Worm (Caenorhabditis elegans) whole organism, L3 larva: ENCODE measurements around the gene F56D6.12.

Experiments
- R02D3.7 ChIP-seq: fragments of 150-350 bp; optimal IDR thresholded peaks from 2 replicates; lab custom pipeline; 2014; ENCODE audit warnings: missing biosample characterization, missing genetic modification characterization
- ZK546.5 ChIP-seq: sonication (generic microtip); optimal IDR thresholded peaks from 2 replicates; lab custom pipeline; 2017; ENCODE audit warnings: missing biosample characterization, missing genetic modification characterization
- ama-1 ChIP-seq: fragments of 150-350 bp; optimal IDR thresholded peaks from 2 replicates; lab custom pipeline; 2018
- ceh-16 ChIP-seq: sonication (generic microtip); optimal IDR thresholded peaks from 2 replicates; lab custom pipeline; 2017; ENCODE audit warnings: missing biosample characterization, missing genetic modification characterization
- ceh-28 ChIP-seq: fragments of 150-350 bp; optimal IDR thresholded peaks from 2 replicates; lab custom pipeline; 2014; ENCODE audit warnings: missing biosample characterization, missing genetic modification reagents, missing genetic modification characterization
- ceh-82 ChIP-seq: fragments of 150-350 bp; optimal IDR thresholded peaks from 2 replicates; lab custom pipeline; 2014; ENCODE audit warnings: missing biosample characterization, missing genetic modification characterization
- ceh-9 ChIP-seq: sonication (generic microtip); optimal IDR thresholded peaks from 2 replicates; lab custom pipeline; 2018; ENCODE audit warnings: missing biosample characterization, missing genetic modification characterization
- daf-12 ChIP-seq: fragments of 150-350 bp; optimal IDR thresholded peaks from 2 replicates; lab custom pipeline; 2014; ENCODE audit warnings: missing biosample characterization, missing genetic modification reagents, missing genetic modification characterization
- egl-27 ChIP-seq: sonication (generic microtip); optimal IDR thresholded peaks from 4 replicates; lab custom pipeline; 2017; ENCODE audit warnings: missing biosample characterization, missing genetic modification reagents, missing genetic modification characterization
- egl-5 ChIP-seq: fragments of 150-350 bp; optimal IDR thresholded peaks from 2 replicates; lab custom pipeline; 2017; ENCODE audit warnings: missing biosample characterization, missing genetic modification reagents, missing genetic modification characterization, inconsistent platforms
- elt-1 ChIP-seq: fragments of 150-350 bp; optimal IDR thresholded peaks from 2 replicates; lab custom pipeline; 2014; ENCODE audit warnings: missing biosample characterization, missing genetic modification characterization
- elt-2 ChIP-seq: sonication (generic microtip); optimal IDR thresholded peaks from 2 replicates; lab custom pipeline; 2016; ENCODE audit warnings: missing genetic modification reagents, mild to moderate bottlenecking, missing genetic modification characterization, missing compliant biosample characterization
- eor-1 ChIP-seq, 2 experiments: fragments of 150-350 bp; optimal IDR thresholded peaks; 2 replicates each; lab custom pipeline; 2014 to 2018; ENCODE audit warnings: missing biosample characterization in 2 of 2, missing genetic modification characterization in 2 of 2
- fkh-10 ChIP-seq: sonication (generic microtip); optimal IDR thresholded peaks from 2 replicates; lab custom pipeline; 2017; ENCODE audit warnings: missing biosample characterization, missing genetic modification reagents, missing genetic modification characterization
- fkh-2 ChIP-seq: fragments of 150-350 bp; optimal IDR thresholded peaks from 2 replicates; lab custom pipeline; 2014; ENCODE audit warnings: missing biosample characterization, missing genetic modification reagents, missing genetic modification characterization
- hmg-11 ChIP-seq: sonication (generic microtip); optimal IDR thresholded peaks from 2 replicates; lab custom pipeline; 2016; ENCODE audit warnings: missing genetic modification characterization, missing compliant biosample characterization
- jun-1 ChIP-seq: fragments of 150-350 bp; optimal IDR thresholded peaks from 2 replicates; lab custom pipeline; 2014; ENCODE audit warnings: missing biosample characterization, missing genetic modification reagents, missing genetic modification characterization
- lin-15B ChIP-seq: fragments of 150-350 bp; optimal IDR thresholded peaks from 2 replicates; lab custom pipeline; 2014; ENCODE audit warnings: missing biosample characterization, missing genetic modification characterization
- mdl-1 ChIP-seq: fragments of 150-350 bp; optimal IDR thresholded peaks from 2 replicates; lab custom pipeline; 2014; ENCODE audit warnings: missing biosample characterization, missing genetic modification characterization
- nfya-1 ChIP-seq: sonication (generic microtip); optimal IDR thresholded peaks from 2 replicates; lab custom pipeline; 2017; ENCODE audit warnings: missing genetic modification characterization, mild to moderate bottlenecking, missing compliant biosample characterization, antibody characterized with exemption, moderate library complexity; ENCODE audit not compliant: insufficient read depth
- nhr-11 ChIP-seq: fragments of 150-350 bp; optimal IDR thresholded peaks from 2 replicates; lab custom pipeline; 2014; ENCODE audit warnings: missing biosample characterization, missing genetic modification characterization
- nhr-12 ChIP-seq: fragments of 150-350 bp; optimal IDR thresholded peaks from 2 replicates; lab custom pipeline; 2014; ENCODE audit warnings: missing biosample characterization, missing genetic modification characterization
- nhr-23 ChIP-seq: fragments of 150-350 bp; optimal IDR thresholded peaks from 2 replicates; lab custom pipeline; 2014; ENCODE audit warnings: missing biosample characterization, missing genetic modification reagents, missing genetic modification characterization
- nhr-237 ChIP-seq: fragments of 150-350 bp; optimal IDR thresholded peaks from 2 replicates; lab custom pipeline; 2014; ENCODE audit warnings: missing biosample characterization, missing genetic modification characterization
- nhr-25 ChIP-seq: sonication (generic microtip); optimal IDR thresholded peaks from 2 replicates; lab custom pipeline; 2017; ENCODE audit warnings: missing biosample characterization, missing genetic modification characterization
- nhr-76 ChIP-seq: fragments of 150-350 bp; sonication (generic microtip); optimal IDR thresholded peaks from 5 replicates; lab custom pipeline; 2014; ENCODE audit warnings: missing biosample characterization, missing genetic modification characterization
- nhr-77 ChIP-seq: fragments of 150-350 bp; optimal IDR thresholded peaks from 2 replicates; lab custom pipeline; 2014; ENCODE audit warnings: missing biosample characterization, missing genetic modification characterization
- pha-4 ChIP-seq: fragments of 150-350 bp; optimal IDR thresholded peaks from 2 replicates; lab custom pipeline; 2014; ENCODE audit warnings: missing biosample characterization, missing genetic modification reagents, missing genetic modification characterization
- pqm-1 ChIP-seq: fragments of 150-350 bp; optimal IDR thresholded peaks from 2 replicates; lab custom pipeline; 2017; ENCODE audit warnings: missing biosample characterization, missing genetic modification characterization, inconsistent platforms
- sea-2 ChIP-seq: fragments of 150-350 bp; sonication (generic microtip); optimal IDR thresholded peaks from 4 replicates; lab custom pipeline; 2014; ENCODE audit warnings: missing biosample characterization, missing genetic modification reagents, missing genetic modification characterization
- skn-1 ChIP-seq: fragments of 150-350 bp; optimal IDR thresholded peaks from 2 replicates; lab custom pipeline; 2014; ENCODE audit warnings: missing biosample characterization, missing genetic modification characterization
- snpc-4 ChIP-seq: fragments of 150-350 bp; optimal IDR thresholded peaks from 2 replicates; lab custom pipeline; 2014; ENCODE audit warnings: missing biosample characterization, missing genetic modification characterization
- unc-39 ChIP-seq: sonication (generic microtip); optimal IDR thresholded peaks from 4 replicates; lab custom pipeline; 2017; ENCODE audit warnings: missing biosample characterization, missing genetic modification characterization
- unc-62 ChIP-seq: fragments of 150-350 bp; sonication (generic microtip); optimal IDR thresholded peaks from 4 replicates; lab custom pipeline; 2014; ENCODE audit warnings: missing biosample characterization, missing genetic modification reagents, missing genetic modification characterization
- zag-1 ChIP-seq: fragments of 150-350 bp; optimal IDR thresholded peaks from 2 replicates; lab custom pipeline; 2014; ENCODE audit warnings: missing biosample characterization, missing genetic modification characterization
- ztf-4 ChIP-seq: fragments of 150-350 bp; optimal IDR thresholded peaks from 2 replicates; lab custom pipeline; 2014; ENCODE audit warnings: missing biosample characterization, missing genetic modification characterization

Gene F56D6.12

ce11 chrIV:3888963-3889362 is 19.0 kb upstream of the F56D6.12 start, which contains the start of gene oac-21:
oac-21 (plus strand) TSS chrIV:3889263.
- TF ChIP-seq skn-1 (no peak), daf-12 (tag; lab: Kevin White, UChicago) (no peak), eor-1 (tag; optimal IDR thresholded peaks at IDR 0.05; lab: Kevin White, UChicago) (no peak), pqm-1 (tag; lab: Kevin White, UChicago) (no peak), ceh-9 (no peak), elt-2 (no peak), nhr-25 (tag; lab: Kevin White, UChicago) (no peak), lin-15B (tag; lab: Kevin White, UChicago) (no peak), elt-1 (no peak), zag-1 (tag; lab: Kevin White, UChicago) (no peak), ztf-4 (tag; lab: Kevin White, UChicago) (no peak), hmg-11 (tag; lab: Kevin White, UChicago) (no peak), ceh-28 (tag; lab: Kevin White, UChicago) (no peak), mdl-1 (no peak), nhr-12 (tag; lab: Kevin White, UChicago) (no peak), unc-62 (no peak), ceh-16 (no peak), egl-5 (no peak)

- TF ChIP-seq nhr-77 (tag; lab: Kevin White, UChicago), result no peak
- TF ChIP-seq ceh-82, result no peak
- no peak for TF ChIP-seq nfya-1
- TF ChIP-seq nhr-23 (tag; lab: Kevin White, UChicago), result no peak
- TF ChIP-seq hmg-11 (tag; lab: Kevin White, UChicago), result no peak
- no peak for TF ChIP-seq lin-15B (tag; lab: Kevin White, UChicago)
- TF ChIP-seq nhr-237, result no peak
- TF ChIP-seq sea-2, result no peak
- no peak for TF ChIP-seq ZK546.5 (tag; lab: Kevin White, UChicago)
- no peak for TF ChIP-seq pha-4 (tag; lab: Kevin White, UChicago)
These were observed 15.9 kb upstream of the F56D6.12 start, which contains the start of gene F56D6.9 for ce11 chrIV:3892027-3892426. F56D6.9 (plus strand) TSS chrIV:3892327.

DNA sequence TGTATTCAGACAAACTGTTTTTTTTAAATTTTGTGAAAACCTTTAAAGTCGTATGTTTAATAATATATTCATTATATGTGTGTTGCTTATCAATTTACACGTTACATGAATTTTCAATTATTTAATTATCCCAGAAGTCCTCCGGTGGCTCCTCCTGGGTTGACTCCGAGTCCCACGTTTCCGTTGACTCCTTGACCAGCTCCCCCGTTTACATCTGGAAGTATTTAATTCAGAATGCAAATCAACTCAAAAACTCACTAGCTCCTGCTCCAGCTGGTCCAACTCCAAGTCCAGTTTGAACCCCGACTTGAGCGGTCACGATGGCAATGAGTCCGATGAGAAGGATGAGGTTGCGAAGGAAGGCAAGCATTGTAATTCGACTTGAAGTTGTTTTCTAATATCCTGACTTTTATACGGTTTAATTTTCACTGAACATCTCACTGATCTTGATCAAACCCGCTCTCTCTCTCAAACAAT is 13.9 kb upstream of the F56D6.12 start, which contains the start of gene F56D6.8:
F56D6.8 (minus strand) TSS at position 427 of the 477 bp plus-strand sequence.
- TF ChIP-seq ZK546.5 (tag; lab: Kevin White, UChicago) (no peak), daf-12 (tag; lab: Kevin White, UChicago) (no peak), nhr-76 (no peak), nhr-11 (no peak), skn-1 (no peak), nhr-77 (tag; lab: Kevin White, UChicago) (no peak), fkh-2 (tag; lab: Kevin White, UChicago) (no peak)

DNA sequence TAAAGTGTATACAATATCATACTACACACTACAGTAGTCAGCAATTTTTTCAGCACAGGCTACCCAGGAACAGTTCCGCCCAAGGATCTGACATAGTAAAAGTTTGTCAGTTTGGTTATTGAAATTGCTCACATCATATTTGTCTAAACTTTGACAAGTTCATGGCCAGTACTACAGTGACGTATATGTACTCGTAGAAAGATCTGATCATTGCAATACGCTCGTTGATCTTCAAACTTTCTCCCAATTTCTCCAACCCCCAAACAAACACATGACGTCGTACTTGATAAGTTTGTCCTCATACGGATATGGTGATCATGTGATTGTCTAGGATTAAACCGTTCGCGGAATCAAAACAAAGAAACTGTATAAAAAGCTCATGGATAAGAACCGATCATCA is 13.2 kb upstream of the F56D6.12 start, which contains the start of gene dct-8:
dct-8 (plus strand) TSS at position 301 of the 400 bp plus-strand sequence.
- TF ChIP-seq fkh-10 (GFP tag; lab: Kevin White, UChicago) (no peak), unc-39 (no peak), ceh-28 (tag; lab: Kevin White, UChicago) (no peak), pha-4 (tag; lab: Kevin White, UChicago) (no peak), egl-5 (no peak), nhr-77 (tag; lab: Kevin White, UChicago) (no peak), lin-15B (tag; lab: Kevin White, UChicago) (no peak), daf-12 (tag; lab: Kevin White, UChicago) (no peak), ceh-16 (no peak), pqm-1 (tag; lab: Kevin White, UChicago) (no peak), egl-27 (no peak), nhr-25 (tag; lab: Kevin White, UChicago) (no peak), elt-1 (no peak), snpc-4 (no peak), R02D3.7 (tag; lab: Kevin White, UChicago) (no peak), jun-1 (tag; lab: Kevin White, UChicago) (no peak), ama-1 (lab: Kevin White, UChicago) (no peak), fkh-2 (tag; lab: Kevin White, UChicago) (no peak), hmg-11 (tag; lab: Kevin White, UChicago) (no peak)
